Worm (Caenorhabditis elegans) whole organism, late embryonic: ENCODE measurements around the gene gipc-1.

Source experiments
- C38D4.7 ChIP-seq: fragments of 200-800 bp; sonication (Bioruptor generic); optimal IDR thresholded peaks from 2 replicates; lab custom pipeline; 2018; ENCODE audit warnings: mild to moderate bottlenecking, missing genetic modification characterization, moderate library complexity, missing compliant biosample characterization
- K09A11.1 ChIP-seq: sonication (generic microtip); optimal IDR thresholded peaks from 2 replicates; lab custom pipeline; 2017; ENCODE audit warnings: antibody characterized with exemption, mild to moderate bottlenecking, missing genetic modification characterization, missing compliant biosample characterization; ENCODE audit not compliant: insufficient read depth
- Y22D7AL.16 ChIP-seq: sonication (generic microtip); optimal IDR thresholded peaks from 2 replicates; lab custom pipeline; 2016; ENCODE audit warnings: missing genetic modification characterization, missing compliant biosample characterization
- ceh-14 ChIP-seq: sonication (generic microtip); optimal IDR thresholded peaks from 2 replicates; lab custom pipeline; 2016; ENCODE audit warnings: missing genotype, missing genetic modification characterization, missing compliant biosample characterization
- ceh-18 ChIP-seq: sonication (generic microtip); optimal IDR thresholded peaks from 2 replicates; lab custom pipeline; 2016; ENCODE audit warnings: missing genetic modification characterization, missing compliant biosample characterization
- ceh-19 ChIP-seq: fragments of 200-800 bp; sonication (Bioruptor generic); optimal IDR thresholded peaks from 2 replicates; lab custom pipeline; 2018; ENCODE audit warnings: mild to moderate bottlenecking, missing genetic modification characterization, missing compliant biosample characterization
- ceh-24 ChIP-seq: sonication (generic microtip); optimal IDR thresholded peaks from 2 replicates; lab custom pipeline; 2016; ENCODE audit warnings: mild to moderate bottlenecking, missing genetic modification characterization, missing compliant biosample characterization
- ceh-34 ChIP-seq: sonication (generic microtip); optimal IDR thresholded peaks from 2 replicates; lab custom pipeline; 2016; ENCODE audit warnings: mild to moderate bottlenecking, missing genetic modification characterization, missing compliant biosample characterization
- ceh-45 ChIP-seq: fragments of 200-800 bp; sonication (Bioruptor generic); IDR thresholded peaks from 2 replicates; pipeline ENCODE4 v1.3.6; 2022; ENCODE audit warnings: missing genetic modification reagents, missing genetic modification characterization, missing compliant biosample characterization
- ceh-48 ChIP-seq: sonication (generic microtip); optimal IDR thresholded peaks from 2 replicates; lab custom pipeline; 2016; ENCODE audit warnings: missing genetic modification characterization, inconsistent platforms, missing compliant biosample characterization
- dmd-4 ChIP-seq: sonication (generic microtip); optimal IDR thresholded peaks from 2 replicates; lab custom pipeline; 2016; ENCODE audit warnings: borderline replicate concordance, missing genetic modification characterization, missing compliant biosample characterization
- elt-2 ChIP-seq: sonication (generic microtip); optimal IDR thresholded peaks from 2 replicates; lab custom pipeline; 2016; ENCODE audit warnings: missing genetic modification reagents, missing genetic modification characterization, missing compliant biosample characterization
- elt-4 ChIP-seq: sonication (generic microtip); optimal IDR thresholded peaks from 2 replicates; lab custom pipeline; 2016; ENCODE audit warnings: missing genetic modification characterization, missing compliant biosample characterization
- ets-4 ChIP-seq: sonication (generic microtip); optimal IDR thresholded peaks from 2 replicates; lab custom pipeline; 2016; ENCODE audit warnings: missing genetic modification characterization, missing compliant biosample characterization
- eyg-1 ChIP-seq: sonication (generic microtip); optimal IDR thresholded peaks from 2 replicates; lab custom pipeline; 2016; ENCODE audit warnings: missing genotype, missing genetic modification characterization, missing compliant biosample characterization
- fkh-10 ChIP-seq: fragments of 150-350 bp; optimal IDR thresholded peaks from 2 replicates; lab custom pipeline; 2014; ENCODE audit warnings: missing biosample characterization, missing genetic modification reagents, missing genetic modification characterization
- fkh-6 ChIP-seq: sonication (generic microtip); optimal IDR thresholded peaks from 2 replicates; lab custom pipeline; 2016; ENCODE audit warnings: missing genetic modification characterization, missing compliant biosample characterization
- gmeb-2 ChIP-seq: sonication (generic microtip); optimal IDR thresholded peaks from 2 replicates; lab custom pipeline; 2016; ENCODE audit warnings: missing genetic modification characterization, inconsistent platforms, missing compliant biosample characterization
- hlh-30 ChIP-seq: sonication (generic microtip); optimal IDR thresholded peaks from 2 replicates; lab custom pipeline; 2017; ENCODE audit warnings: antibody characterized with exemption, missing genetic modification characterization, missing compliant biosample characterization; ENCODE audit not compliant: insufficient read depth
- hlh-8 ChIP-seq: sonication (generic microtip); optimal IDR thresholded peaks from 2 replicates; lab custom pipeline; 2016; ENCODE audit warnings: missing genotype, missing genetic modification characterization, missing compliant biosample characterization
- lim-6 ChIP-seq: sonication (generic microtip); optimal IDR thresholded peaks from 2 replicates; lab custom pipeline; 2016; ENCODE audit warnings: missing genetic modification characterization, missing compliant biosample characterization
- madf-2 ChIP-seq: sonication (generic microtip); optimal IDR thresholded peaks from 2 replicates; lab custom pipeline; 2017; ENCODE audit warnings: missing genetic modification characterization, missing compliant biosample characterization
- nfya-1 ChIP-seq: sonication (generic microtip); optimal IDR thresholded peaks from 2 replicates; lab custom pipeline; 2017; ENCODE audit warnings: missing genetic modification characterization, mild to moderate bottlenecking, missing compliant biosample characterization, antibody characterized with exemption, moderate library complexity
- nhr-232 ChIP-seq: sonication (generic microtip); optimal IDR thresholded peaks from 2 replicates; lab custom pipeline; 2016; ENCODE audit warnings: missing genetic modification characterization, missing compliant biosample characterization
- npax-4 ChIP-seq: sonication (generic microtip); optimal IDR thresholded peaks from 2 replicates; lab custom pipeline; 2016; ENCODE audit warnings: missing genetic modification characterization, missing compliant biosample characterization
- pag-3 ChIP-seq: sonication (generic microtip); optimal IDR thresholded peaks from 2 replicates; lab custom pipeline; 2016; ENCODE audit warnings: missing compliant biosample characterization, missing genetic modification characterization, borderline replicate concordance
- pat-9 ChIP-seq: fragments of 200-800 bp; sonication (Bioruptor generic); optimal IDR thresholded peaks from 2 replicates; lab custom pipeline; 2018; ENCODE audit warnings: mild to moderate bottlenecking, missing genetic modification characterization, moderate library complexity, missing compliant biosample characterization
- pax-1 ChIP-seq: fragments of 150-350 bp; optimal IDR thresholded peaks from 2 replicates; lab custom pipeline; 2014; ENCODE audit warnings: missing biosample characterization, missing genetic modification characterization
- pha-2 ChIP-seq: sonication (generic microtip); optimal IDR thresholded peaks from 2 replicates; lab custom pipeline; 2017; ENCODE audit warnings: mild to moderate bottlenecking, missing genetic modification characterization, missing compliant biosample characterization
- pqm-1 ChIP-seq: sonication (generic microtip); optimal IDR thresholded peaks from 2 replicates; lab custom pipeline; 2016; ENCODE audit warnings: missing genetic modification characterization, missing compliant biosample characterization
- pros-1 ChIP-seq: fragments of 150-350 bp; optimal IDR thresholded peaks from 2 replicates; lab custom pipeline; 2014; ENCODE audit warnings: missing biosample characterization, missing genetic modification reagents, missing genetic modification characterization
- ref-2 ChIP-seq: sonication (generic microtip); optimal IDR thresholded peaks from 2 replicates; lab custom pipeline; 2016; ENCODE audit warnings: missing genetic modification characterization, missing compliant biosample characterization
- rnt-1 ChIP-seq: sonication (generic microtip); optimal IDR thresholded peaks from 2 replicates; lab custom pipeline; 2016; ENCODE audit warnings: missing genetic modification characterization, missing compliant biosample characterization
- sdc-2 ChIP-seq: sonication (generic microtip); optimal IDR thresholded peaks from 2 replicates; lab custom pipeline; 2016; ENCODE audit warnings: missing genotype, missing genetic modification characterization, missing compliant biosample characterization
- syd-9 ChIP-seq: sonication (generic microtip); optimal IDR thresholded peaks from 2 replicates; lab custom pipeline; 2016; ENCODE audit warnings: mild to moderate bottlenecking, missing genetic modification characterization, moderate library complexity, missing compliant biosample characterization
- tbx-2 ChIP-seq: sonication (generic microtip); optimal IDR thresholded peaks from 2 replicates; lab custom pipeline; 2016; ENCODE audit warnings: missing genetic modification characterization, missing compliant biosample characterization
- tbx-7 ChIP-seq: sonication (generic microtip); optimal IDR thresholded peaks from 2 replicates; lab custom pipeline; 2016; ENCODE audit warnings: missing genotype, missing genetic modification characterization, missing compliant biosample characterization
- ttx-3 ChIP-seq: sonication (generic microtip); optimal IDR thresholded peaks from 2 replicates; lab custom pipeline; 2016; ENCODE audit warnings: missing genetic modification reagents, missing genetic modification characterization, missing compliant biosample characterization
- unc-3 ChIP-seq, 2 experiments: fragments of 200-800 bp in 1 of 2; sonication (Bioruptor generic) in 1 of 2; sonication (generic microtip) in 1 of 2; conservative IDR thresholded peaks in 1 of 2; optimal IDR thresholded peaks in 1 of 2; 2 replicates each; pipeline versions ENCODE4 v1.3.6 to Lab custom; 2016 to 2022; ENCODE audit warnings: missing compliant biosample characterization in 2 of 2, missing genetic modification characterization in 2 of 2, missing genetic modification reagents in 1 of 2
- unc-42 ChIP-seq: sonication (generic microtip); optimal IDR thresholded peaks from 2 replicates; lab custom pipeline; 2016; ENCODE audit warnings: missing genotype, missing genetic modification characterization, missing compliant biosample characterization

gipc-1 gene

ce11 chrIII:4849739-4850138 lies 20.8 kb upstream of the gipc-1 start, which contains the start of gene nonu-1:
Gene nonu-1 (minus strand): TSS chrIII:4849907.
- TF ChIP-seq hlh-30 (tag; lab: Kevin White, UChicago) (peak; percentile 81), pha-2 (tag; lab: Kevin White, UChicago) (no peak)

- TF ChIP-seq fkh-6 (no peak), syd-9 (tag; lab: Kevin White, UChicago) (no peak), ceh-18 (no peak), ceh-34 (tag; lab: Kevin White, UChicago) (no peak)
Observed at ce11 chrIII:4850139-4850538, 20.4 kb upstream of the gipc-1 start, which contains the start of gene F26A1.1. Gene F26A1.1 (plus strand): TSS chrIII:4850507.

ce11 chrIII:4852025-4852424 lies 18.6 kb upstream of the gipc-1 start, which contains the start of gene ced-4:
Gene ced-4 (plus strand): TSS chrIII:4852325.
- no peak for TF ChIP-seq gmeb-2 (tag; lab: Kevin White, UChicago)
- no peak for TF ChIP-seq dmd-4 (tag; lab: Kevin White, UChicago)
- TF ChIP-seq C38D4.7 (GFP tag; lab: Kevin White, UChicago), result no peak
- no peak for TF ChIP-seq ceh-45 (GFP tag; lab: Robert Waterston, UW)
- no peak for TF ChIP-seq ceh-24
- TF ChIP-seq lim-6 (tag; lab: Kevin White, UChicago), result no peak
- TF ChIP-seq tbx-2, result no peak
- TF ChIP-seq rnt-1 (tag; lab: Kevin White, UChicago), result no peak

ce11 chrIII:4854918-4855317 lies 15.7 kb upstream of the gipc-1 start, which contains the start of gene C35D10.8:
Gene C35D10.8 (plus strand): TSS chrIII:4855218.
- TF ChIP-seq pqm-1 (no peak), nfya-1 (no peak), sdc-2 (no peak), npax-4 (tag; lab: Kevin White, UChicago) (no peak), unc-42 (tag; lab: Kevin White, UChicago) (no peak), pat-9 (no peak), hlh-30 (tag; lab: Kevin White, UChicago) (no peak), ceh-48 (tag; lab: Kevin White, UChicago) (no peak), eyg-1 (no peak), ceh-24 (no peak), ceh-34 (tag; lab: Kevin White, UChicago) (no peak), K09A11.1 (tag; lab: Kevin White, UChicago) (no peak), ceh-19 (GFP tag; lab: Kevin White, UChicago) (no peak), elt-2 (tag; lab: Kevin White, UChicago) (no peak), pros-1 (no peak), fkh-10 (no peak), ceh-14 (no peak), unc-3 (GFP tag; conservative IDR thresholded peaks at IDR 0.05; lab: Robert Waterston, UW) (no peak), unc-3 (tag; optimal IDR thresholded peaks at IDR 0.05; lab: Kevin White, UChicago) (no peak)

- TF ChIP-seq ref-2 (tag; lab: Kevin White, UChicago) (no peak), madf-2 (tag; lab: Kevin White, UChicago) (no peak), hlh-30 (tag; lab: Kevin White, UChicago) (no peak), ets-4 (tag; lab: Kevin White, UChicago) (no peak), tbx-7 (tag; lab: Kevin White, UChicago) (no peak), syd-9 (tag; lab: Kevin White, UChicago) (no peak), hlh-8 (tag; lab: Kevin White, UChicago) (no peak), ceh-19 (GFP tag; lab: Kevin White, UChicago) (no peak), pax-1 (tag; lab: Kevin White, UChicago) (no peak), pag-3 (no peak), ttx-3 (tag; lab: Kevin White, UChicago) (no peak), elt-4 (tag; lab: Kevin White, UChicago) (no peak), Y22D7AL.16 (tag; lab: Kevin White, UChicago) (no peak), sdc-2 (no peak), pat-9 (no peak), K09A11.1 (tag; lab: Kevin White, UChicago) (no peak), nhr-232 (tag; lab: Kevin White, UChicago) (no peak)
Observed at ce11 chrIII:4856109-4856508, 14.5 kb upstream of the gipc-1 start, which contains the start of gene C35D10.7. Gene C35D10.7 (plus strand): TSS chrIII:4856193.
